Worm (Caenorhabditis elegans) whole organism, late embryonic: ENCODE data around the gene C14C11.7.

ENCODE experiments used
- lin-11 ChIP-seq: fragments of 200-800 bp; sonication (Bioruptor generic); optimal IDR thresholded peaks from 2 replicates; lab custom pipeline; 2018; ENCODE audit warnings: mild to moderate bottlenecking, missing genetic modification characterization, missing compliant biosample characterization
- sox-4 ChIP-seq: sonication (generic microtip); optimal IDR thresholded peaks from 2 replicates; lab custom pipeline; 2017; ENCODE audit warnings: mild to moderate bottlenecking, missing genetic modification characterization, inconsistent platforms, missing compliant biosample characterization

DNA sequence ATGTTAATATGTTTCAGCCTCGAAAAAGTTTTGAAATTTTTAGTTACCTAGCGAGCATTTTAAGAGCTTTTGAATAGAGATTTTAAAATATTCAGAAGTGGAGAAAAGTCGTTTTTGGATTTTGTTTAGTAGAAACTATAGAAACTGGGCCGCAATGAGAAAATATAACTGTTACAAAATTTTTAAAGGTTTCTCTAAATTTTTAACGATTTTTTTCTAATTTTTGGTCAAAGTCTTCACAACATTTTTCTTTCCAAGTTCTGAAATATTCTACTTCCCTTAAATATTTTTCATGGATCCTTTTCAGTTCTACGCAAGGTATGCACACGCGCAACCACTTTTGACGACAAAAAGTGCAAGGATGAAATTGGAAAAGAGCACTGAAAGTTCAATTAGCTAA, 39.6 kb upstream of the C14C11.7 start, which contains the start of gene peli-1:
- TF ChIP-seq lin-11 (tag; lab: Kevin White, UChicago) (no peak), sox-4 (no peak)
